Worm (Caenorhabditis elegans) whole organism, L1 larva: ENCODE data around the gene H43I07.4.

Source experiments
- C16A3.4 ChIP-seq: fragments of 150-350 bp; optimal IDR thresholded peaks from 2 replicates; lab custom pipeline; 2014; ENCODE audit warnings: missing biosample characterization, missing genetic modification characterization
- C34B4.2 ChIP-seq: sonication (generic microtip); optimal IDR thresholded peaks from 2 replicates; lab custom pipeline; 2017; ENCODE audit warnings: mild to moderate bottlenecking, missing genetic modification characterization, missing compliant biosample characterization
- Y116A8C.19 ChIP-seq: sonication (generic microtip); optimal IDR thresholded peaks from 2 replicates; lab custom pipeline; 2016; ENCODE audit warnings: missing compliant biosample characterization, missing genetic modification characterization, borderline replicate concordance
- alr-1 ChIP-seq: fragments of 200-800 bp; sonication (Bioruptor generic); optimal IDR thresholded peaks from 2 replicates; lab custom pipeline; 2018; ENCODE audit warnings: borderline replicate concordance, mild to moderate bottlenecking, missing genetic modification characterization, missing compliant biosample characterization
- aly-2 ChIP-seq: fragments of 150-350 bp; optimal IDR thresholded peaks from 2 replicates; lab custom pipeline; 2014; ENCODE audit warnings: missing biosample characterization, missing genetic modification characterization
- blmp-1 ChIP-seq: fragments of 150-350 bp; optimal IDR thresholded peaks from 2 replicates; lab custom pipeline; 2014; ENCODE audit warnings: missing biosample characterization, missing genetic modification characterization
- ceh-82 ChIP-seq, 3 experiments: fragments of 150-350 bp in 1 of 3; sonication (generic microtip) in 2 of 3; optimal IDR thresholded peaks; 2 replicates each; lab custom pipeline; 2014 to 2017; ENCODE audit warnings: missing biosample characterization in 3 of 3, missing genetic modification characterization in 3 of 3
- ceh-90 ChIP-seq: sonication (generic microtip); optimal IDR thresholded peaks from 2 replicates; lab custom pipeline; 2016; ENCODE audit warnings: missing genetic modification characterization, missing compliant biosample characterization
- ces-1 ChIP-seq: fragments of 150-350 bp; optimal IDR thresholded peaks from 2 replicates; lab custom pipeline; 2014; ENCODE audit warnings: missing biosample characterization, missing genetic modification reagents, missing genetic modification characterization
- dsc-1 ChIP-seq: sonication (generic microtip); optimal IDR thresholded peaks from 2 replicates; lab custom pipeline; 2016; ENCODE audit warnings: mild to moderate bottlenecking, missing genetic modification characterization, missing compliant biosample characterization
- efl-1 ChIP-seq, 4 experiments: fragments of 150-350 bp; optimal IDR thresholded peaks in 3 of 4; peaks in 1 of 4; 1 replicate in 1 of 4; 2 replicates in 3 of 4; lab custom pipeline; 2014; ENCODE audit warnings: missing biosample characterization in 2 of 4, missing genetic modification characterization in 2 of 4, missing genetic modification reagents in 2 of 4
- egl-27 ChIP-seq, 2 experiments: fragments of 150-350 bp in 1 of 2; sonication (generic microtip); optimal IDR thresholded peaks; 3 replicates each; lab custom pipeline; 2017 to 2018; ENCODE audit warnings: missing biosample characterization in 2 of 2, missing genetic modification characterization in 2 of 2, missing genetic modification reagents in 2 of 2
- elt-3 ChIP-seq, 6 experiments: fragments of 150-350 bp in 1 of 6; sonication (generic microtip); optimal IDR thresholded peaks; 2 replicates each; lab custom pipeline; 2017 to 2018; ENCODE audit warnings: missing biosample characterization in 6 of 6, missing genetic modification characterization in 6 of 6, inconsistent platforms in 1 of 6
- ets-5 ChIP-seq: fragments of 200-800 bp; sonication (Bioruptor generic); IDR thresholded peaks from 2 replicates; pipeline ENCODE4 v1.3.6; 2022; ENCODE audit warnings: missing genetic modification characterization, missing compliant biosample characterization
- fkh-10 ChIP-seq: sonication (generic microtip); optimal IDR thresholded peaks from 2 replicates; lab custom pipeline; 2017; ENCODE audit warnings: missing biosample characterization, missing genetic modification reagents, missing genetic modification characterization
- fkh-8 ChIP-seq: sonication (generic microtip); optimal IDR thresholded peaks from 2 replicates; lab custom pipeline; 2016; ENCODE audit warnings: mild to moderate bottlenecking, missing genetic modification characterization, missing compliant biosample characterization
- hlh-17 ChIP-seq: fragments of 200-800 bp; sonication (Bioruptor generic); optimal IDR thresholded peaks from 2 replicates; lab custom pipeline; 2018; ENCODE audit warnings: missing genetic modification characterization, mild to moderate bottlenecking, missing compliant biosample characterization, moderate library complexity, borderline replicate concordance
- hpl-2 ChIP-seq: fragments of 150-350 bp; optimal IDR thresholded peaks from 2 replicates; lab custom pipeline; 2014; ENCODE audit warnings: missing biosample characterization, missing genetic modification reagents, missing genetic modification characterization
- isw-1 ChIP-seq: fragments of 200-800 bp; sonication (Bioruptor generic); IDR thresholded peaks from 2 replicates; pipeline ENCODE4 v1.3.6; 2022; ENCODE audit warnings: missing genetic modification characterization, missing compliant biosample characterization
- lin-14 ChIP-seq: fragments of 200-800 bp; sonication (Bioruptor generic); optimal IDR thresholded peaks from 2 replicates; lab custom pipeline; 2018; ENCODE audit warnings: mild to moderate bottlenecking, missing genetic modification characterization, moderate library complexity, missing compliant biosample characterization
- lin-39 ChIP-seq: fragments of 150-350 bp; optimal IDR thresholded peaks from 2 replicates; lab custom pipeline; 2014; ENCODE audit warnings: missing biosample characterization, missing genetic modification reagents, missing genetic modification characterization
- lir-3 ChIP-seq: sonication (generic microtip); optimal IDR thresholded peaks from 2 replicates; lab custom pipeline; 2016; ENCODE audit warnings: mild to moderate bottlenecking, missing genetic modification characterization, moderate library complexity, missing compliant biosample characterization; ENCODE audit not compliant: poor library complexity
- lsy-2 ChIP-seq, 2 experiments: fragments of 150-350 bp; optimal IDR thresholded peaks; 2 replicates each; lab custom pipeline; 2014; ENCODE audit warnings: missing biosample characterization in 2 of 2, missing genetic modification characterization in 2 of 2
- mep-1 ChIP-seq: fragments of 150-350 bp; optimal IDR thresholded peaks from 2 replicates; lab custom pipeline; 2014; ENCODE audit warnings: missing biosample characterization, missing genetic modification characterization
- nhr-11 ChIP-seq: fragments of 150-350 bp; optimal IDR thresholded peaks from 2 replicates; lab custom pipeline; 2014; ENCODE audit warnings: missing biosample characterization, missing genetic modification characterization
- nhr-12 ChIP-seq: sonication (generic microtip); optimal IDR thresholded peaks from 2 replicates; lab custom pipeline; 2017; ENCODE audit warnings: missing biosample characterization, missing genetic modification characterization
- nhr-19 ChIP-seq: fragments of 200-800 bp; sonication (Bioruptor generic); conservative IDR thresholded peaks from 2 replicates; pipeline ENCODE4 v1.3.6; 2022; ENCODE audit warnings: missing genetic modification characterization, missing compliant biosample characterization
- nhr-71 ChIP-seq: sonication (generic microtip); optimal IDR thresholded peaks from 2 replicates; lab custom pipeline; 2016; ENCODE audit warnings: mild to moderate bottlenecking, missing genetic modification characterization, moderate library complexity, missing compliant biosample characterization
- nhr-84 ChIP-seq: sonication (generic microtip); optimal IDR thresholded peaks from 2 replicates; lab custom pipeline; 2017; ENCODE audit warnings: missing biosample characterization, missing genetic modification characterization
- nhr-85 ChIP-seq: sonication (generic microtip); peaks from one replicate; lab custom pipeline; 2016; ENCODE audit warnings: missing genetic modification characterization, inconsistent platforms, missing compliant biosample characterization
- nhr-90 ChIP-seq: sonication (generic microtip); optimal IDR thresholded peaks from 2 replicates; lab custom pipeline; 2016; ENCODE audit warnings: mild to moderate bottlenecking, missing genetic modification characterization, missing compliant biosample characterization; ENCODE audit not compliant: poor library complexity
- pax-3 ChIP-seq: fragments of 200-800 bp; sonication (Bioruptor generic); optimal IDR thresholded peaks from 2 replicates; lab custom pipeline; 2018; ENCODE audit warnings: mild to moderate bottlenecking, missing genetic modification characterization, moderate library complexity, missing compliant biosample characterization
- rnt-1 ChIP-seq: sonication (generic microtip); optimal IDR thresholded peaks from 2 replicates; lab custom pipeline; 2016; ENCODE audit warnings: mild to moderate bottlenecking, missing genetic modification characterization, moderate library complexity, missing compliant biosample characterization
- snpc-4 ChIP-seq: fragments of 150-350 bp; optimal IDR thresholded peaks from 2 replicates; lab custom pipeline; 2014; ENCODE audit warnings: missing biosample characterization, missing genetic modification characterization
- snu-23 ChIP-seq: sonication (generic microtip); optimal IDR thresholded peaks from 2 replicates; lab custom pipeline; 2016; ENCODE audit warnings: missing genetic modification characterization, missing compliant biosample characterization
- sox-4 ChIP-seq: sonication (generic microtip); optimal IDR thresholded peaks from 2 replicates; lab custom pipeline; 2016; ENCODE audit warnings: missing genetic modification characterization, missing compliant biosample characterization
- sptf-1 ChIP-seq: fragments of 150-350 bp; optimal IDR thresholded peaks from 2 replicates; lab custom pipeline; 2014; ENCODE audit warnings: missing biosample characterization, missing genetic modification characterization
- tbx-2 ChIP-seq: sonication (generic microtip); optimal IDR thresholded peaks from 2 replicates; lab custom pipeline; 2016; ENCODE audit warnings: missing genetic modification characterization, missing compliant biosample characterization
- tlp-1 ChIP-seq: fragments of 150-350 bp; optimal IDR thresholded peaks from 2 replicates; lab custom pipeline; 2014; ENCODE audit warnings: missing biosample characterization, missing genetic modification characterization
- unc-130 ChIP-seq: fragments of 150-350 bp; optimal IDR thresholded peaks from 2 replicates; lab custom pipeline; 2017; ENCODE audit warnings: missing biosample characterization, missing genetic modification characterization, inconsistent platforms
- unc-62 ChIP-seq: fragments of 150-350 bp; optimal IDR thresholded peaks from 2 replicates; lab custom pipeline; 2014; ENCODE audit warnings: missing biosample characterization, missing genetic modification reagents, missing genetic modification characterization
- unc-86 ChIP-seq: sonication (generic microtip); optimal IDR thresholded peaks from 2 replicates; lab custom pipeline; 2016; ENCODE audit warnings: missing genetic modification characterization, missing compliant biosample characterization
- zip-4 ChIP-seq: fragments of 200-800 bp; sonication (Bioruptor generic); optimal IDR thresholded peaks from 2 replicates; lab custom pipeline; 2018; ENCODE audit warnings: mild to moderate bottlenecking, missing genetic modification characterization, moderate library complexity, missing compliant biosample characterization
- ztf-4 ChIP-seq: fragments of 150-350 bp; optimal IDR thresholded peaks from 2 replicates; lab custom pipeline; 2014; ENCODE audit warnings: missing biosample characterization, missing genetic modification characterization

Gene H43I07.4

ce11 chrV:4186453-4187143 is 29.4 kb upstream of the H43I07.4 start (continued):
- TF ChIP-seq efl-1 (optimal IDR thresholded peaks at IDR 0.05; lab: Kevin White, UChicago), result no peak
- TF ChIP-seq efl-1 (GFP tag; optimal IDR thresholded peaks at IDR 0.05 in 1 of 2; lab: Kevin White, UChicago), result no peak
- no peak for TF ChIP-seq C16A3.4 (tag; lab: Kevin White, UChicago)
- no peak for TF ChIP-seq dsc-1 (tag; lab: Kevin White, UChicago)
- no peak for TF ChIP-seq elt-3 (tag; optimal IDR thresholded peaks at IDR 0.05; lab: Kevin White, UChicago)
- no peak for TF ChIP-seq isw-1
- no peak for TF ChIP-seq Y116A8C.19
- TF ChIP-seq zip-4 (GFP tag; lab: Kevin White, UChicago), result no peak
- no peak for TF ChIP-seq hpl-2 (GFP tag; lab: Kevin White, UChicago)
- no peak for TF ChIP-seq lsy-2 (tag; optimal IDR thresholded peaks at IDR 0.05; lab: Kevin White, UChicago)
- TF ChIP-seq pax-3, result no peak
- no peak for TF ChIP-seq ceh-90
- TF ChIP-seq unc-86, result no peak
- TF ChIP-seq lin-39 (tag; lab: Kevin White, UChicago), result no peak
- TF ChIP-seq snu-23 (GFP tag; lab: Kevin White, UChicago), result peak; percentile 36
- TF ChIP-seq rnt-1, result no peak
- no peak for TF ChIP-seq tlp-1 (tag; lab: Kevin White, UChicago)
- TF ChIP-seq ces-1 (GFP tag; lab: Kevin White, UChicago), result no peak
- no peak for TF ChIP-seq mep-1 (tag; lab: Kevin White, UChicago)
- TF ChIP-seq sox-4 (tag; lab: Kevin White, UChicago), result no peak
- peak; percentile 78 for TF ChIP-seq lin-14
- no peak for TF ChIP-seq fkh-8 (tag; lab: Kevin White, UChicago)
- no peak for TF ChIP-seq lir-3 (tag; lab: Kevin White, UChicago)
- no peak for TF ChIP-seq ceh-82 (tag; optimal IDR thresholded peaks at IDR 0.05; lab: Kevin White, UChicago)
- no peak for TF ChIP-seq egl-27 (tag; optimal IDR thresholded peaks at IDR 0.05; lab: Kevin White, UChicago)
- no peak for TF ChIP-seq nhr-11 (tag; lab: Kevin White, UChicago)
- TF ChIP-seq nhr-19 (GFP tag; lab: Robert Waterston, UW), result peak; percentile 68
- TF ChIP-seq blmp-1 (tag; lab: Kevin White, UChicago), result peak; percentile 16
- no peak for TF ChIP-seq hlh-17
- TF ChIP-seq nhr-90 (tag; lab: Kevin White, UChicago), result peak; percentile 57
- TF ChIP-seq ztf-4 (tag; lab: Kevin White, UChicago), result no peak
- TF ChIP-seq sptf-1, result no peak
- TF ChIP-seq nhr-71 (tag; lab: Kevin White, UChicago), result peak; percentile 78
- TF ChIP-seq fkh-10, result no peak
- TF ChIP-seq nhr-84, result no peak
- TF ChIP-seq unc-130 (tag; lab: Kevin White, UChicago), result no peak
- no peak for TF ChIP-seq nhr-12 (tag; lab: Kevin White, UChicago)
- TF ChIP-seq C34B4.2 (tag; lab: Kevin White, UChicago), result no peak
- TF ChIP-seq unc-62 (GFP tag; lab: Kevin White, UChicago), result no peak
- TF ChIP-seq ets-5 (GFP tag; lab: Robert Waterston, UW), result no peak
- TF ChIP-seq tbx-2 (tag; lab: Kevin White, UChicago), result no peak
- TF ChIP-seq aly-2 (tag; lab: Kevin White, UChicago), result no peak
- TF ChIP-seq alr-1 (tag; lab: Kevin White, UChicago), result no peak

- peak; percentile 19 for TF ChIP-seq nhr-85 (tag; lab: Kevin White, UChicago)
- TF ChIP-seq snpc-4, result peak; percentile 77
- peak; percentile 27 for TF ChIP-seq mep-1 (tag; lab: Kevin White, UChicago)
- no peak for TF ChIP-seq aly-2 (tag; lab: Kevin White, UChicago)
- TF ChIP-seq unc-62 (GFP tag; lab: Kevin White, UChicago), result no peak
- no peak for TF ChIP-seq nhr-11 (tag; lab: Kevin White, UChicago)
Observed at ce11 chrV:4187144-4187485, 28.8 kb upstream of the H43I07.4 start, which contains the start of gene nhr-114. Gene nhr-114 (plus strand): TSS chrV:4187202.
